Fruit fly (Drosophila melanogaster) whole organism: ENCODE measurements around the gene CG12590.

Experiments used
- CG8478 ChIP-seq: fragments of >200 bp; optimal IDR thresholded peaks from 2 replicates; lab custom pipeline; 2018; ENCODE audit warnings: inconsistent platforms
- Dll ChIP-seq: fragments of >200 bp; optimal IDR thresholded peaks from 2 replicates; lab custom pipeline; 2017
- EcR ChIP-seq, 2 experiments: fragments of >200 bp; optimal IDR thresholded peaks; 2 replicates each; lab custom pipeline; 2017; ENCODE audit warnings: missing biosample characterization in 2 of 2, missing genetic modification characterization in 2 of 2, missing genetic modification reagents in 2 of 2
- pan ChIP-seq: fragments of >200 bp; optimal IDR thresholded peaks from 2 replicates; lab custom pipeline; 2017
- psq ChIP-seq: fragments of >200 bp; optimal IDR thresholded peaks from 2 replicates; lab custom pipeline; 2017
- usp ChIP-seq: fragments of >200 bp; optimal IDR thresholded peaks from 2 replicates; lab custom pipeline; 2017; ENCODE audit warnings: missing biosample characterization, missing genetic modification characterization, mixed read lengths

- TF ChIP-seq Dll (lab: Kevin White, UChicago) (no peak), CG8478 (lab: Kevin White, UChicago) (no peak), usp (no peak), psq (lab: Kevin White, UChicago) (no peak), pan (lab: Kevin White, UChicago) (no peak), EcR (GFP tag; optimal IDR thresholded peaks at IDR 0.05; lab: Kevin White, UChicago) (no peak)
Measured at dm6 chr3R:5116425-5116824, 43.0 kb upstream of the CG12590 start.
